Fruit fly (Drosophila melanogaster): ENCODE results near the gene Grx1.

Grx1 gene

DNA sequence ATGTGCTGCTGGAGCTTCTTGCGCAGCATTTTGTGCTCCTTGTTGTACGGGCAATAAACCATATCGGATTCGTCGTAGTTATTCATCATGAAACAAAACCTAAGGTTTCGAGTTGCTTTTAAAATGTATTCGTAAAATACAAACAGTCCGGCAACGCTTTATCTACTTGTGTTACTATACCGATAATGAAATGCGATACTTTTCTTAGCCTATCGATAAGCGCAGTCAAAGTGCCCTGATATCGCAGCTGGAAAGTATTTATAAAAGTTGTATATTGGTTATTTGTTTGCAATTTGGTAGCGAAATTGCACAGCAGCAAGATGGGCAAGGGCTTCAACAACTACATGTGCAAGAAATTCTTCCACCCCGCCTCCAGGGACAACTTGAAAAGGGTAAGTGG lies 32.4 kb downstream of the Grx1 start, which contains the start of the genes arx and CG6843 (continued):
- TF ChIP-seq CG12155 (GFP tag; optimal IDR thresholded peaks at IDR 0.05) = no peak
- TF ChIP-seq CG9727 (GFP tag; optimal IDR thresholded peaks at IDR 0.05) = no peak
- peak; percentile 9 for TF ChIP-seq CG10979 (tag; optimal IDR thresholded peaks at IDR 0.05)
- no peak for TF ChIP-seq Dad (GFP tag; optimal IDR thresholded peaks at IDR 0.05)
- peak; percentile 84 for TF ChIP-seq sna (GFP tag; IDR thresholded peaks at IDR 0.05; ENCODE audit: partially characterized antibody)
- TF ChIP-seq sc (optimal IDR thresholded peaks at IDR 0.05) = no peak
- TF ChIP-seq sc (GFP tag; optimal IDR thresholded peaks at IDR 0.05) = no peak
- TF ChIP-seq ranshi (GFP tag; IDR thresholded peaks at IDR 0.05) = no peak
- no peak for TF ChIP-seq Dip2 (GFP tag; IDR thresholded peaks at IDR 0.05)
- no peak for TF ChIP-seq Mad (GFP tag; optimal IDR thresholded peaks at IDR 0.05)
- no peak for TF ChIP-seq CG10209 (GFP tag; optimal IDR thresholded peaks at IDR 0.05)
- TF ChIP-seq dmrt99B (tag; optimal IDR thresholded peaks at IDR 0.05) = no peak
- TF ChIP-seq CG10366 (GFP tag; IDR thresholded peaks at IDR 0.05) = no peak
- peak; percentile 66 for TF ChIP-seq Dp (GFP tag; optimal IDR thresholded peaks at IDR 0.05)
- no peak for TF ChIP-seq CG11723 (GFP tag; optimal IDR thresholded peaks at IDR 0.05)
- no peak for TF ChIP-seq zf30C (GFP tag; optimal IDR thresholded peaks at IDR 0.05)
- TF ChIP-seq Fer3 (tag; optimal IDR thresholded peaks at IDR 0.05) = no peak
- no peak for TF ChIP-seq scrt (GFP tag; optimal IDR thresholded peaks at IDR 0.05)
- peak; percentile 40 for TF ChIP-seq Myb (GFP tag; optimal IDR thresholded peaks at IDR 0.05)
- TF ChIP-seq ac (GFP tag; optimal IDR thresholded peaks at IDR 0.05) = no peak
- TF ChIP-seq CG6254 (GFP tag; optimal IDR thresholded peaks at IDR 0.05) = no peak
- TF ChIP-seq CG1647 (GFP tag; optimal IDR thresholded peaks at IDR 0.05) = no peak
- TF ChIP-seq CG14441 (GFP tag; IDR thresholded peaks at IDR 0.05) = no peak
- no peak for TF ChIP-seq Hr3 (GFP tag; optimal IDR thresholded peaks at IDR 0.05)
- no peak for TF ChIP-seq CG3838 (GFP tag; optimal IDR thresholded peaks at IDR 0.05)
- no peak for TF ChIP-seq crol (GFP tag; IDR thresholded peaks at IDR 0.05)
- no peak for TF ChIP-seq ham (GFP tag; IDR thresholded peaks at IDR 0.05)
- no peak for TF ChIP-seq Atf-2 (GFP tag; optimal IDR thresholded peaks at IDR 0.05)
- TF ChIP-seq CG16815 (GFP tag; optimal IDR thresholded peaks at IDR 0.05) = no peak
- TF ChIP-seq eve (GFP tag; optimal IDR thresholded peaks at IDR 0.05) = no peak
- peak; percentile 56 for TF ChIP-seq B-H2 (GFP tag; optimal IDR thresholded peaks at IDR 0.05)
- TF ChIP-seq sqz (GFP tag; optimal IDR thresholded peaks at IDR 0.05) = no peak
- peak; percentile 89 for TF ChIP-seq inv (GFP tag; IDR thresholded peaks at IDR 0.05; ENCODE audit: partially characterized antibody)
- TF ChIP-seq PHDP (tag; optimal IDR thresholded peaks at IDR 0.05) = no peak
- peak; percentile 28 for TF ChIP-seq gfzf (GFP tag; optimal IDR thresholded peaks at IDR 0.05)
- no peak for TF ChIP-seq Gsc (GFP tag; IDR thresholded peaks at IDR 0.05)
- no peak for TF ChIP-seq CG3407 (GFP tag; optimal IDR thresholded peaks at IDR 0.05)
- TF ChIP-seq en (GFP tag; optimal IDR thresholded peaks at IDR 0.05) = no peak
- no peak for TF ChIP-seq CG33557 (GFP tag; optimal IDR thresholded peaks at IDR 0.05)
- TF ChIP-seq CG13424 (tag; optimal IDR thresholded peaks at IDR 0.05) = no peak
- TF ChIP-seq caup (GFP tag; optimal IDR thresholded peaks at IDR 0.05; ENCODE audit: severe bottlenecking) = no peak
- TF ChIP-seq CG1024 (GFP tag; IDR thresholded peaks at IDR 0.05) = no peak
- no peak for TF ChIP-seq CG1602 (GFP tag; optimal IDR thresholded peaks at IDR 0.05)
- no peak for TF ChIP-seq slp2 (GFP tag; optimal IDR thresholded peaks at IDR 0.05)
- TF ChIP-seq CG9817 (tag; optimal IDR thresholded peaks at IDR 0.05) = no peak
- no peak for TF ChIP-seq CG17912 (GFP tag; optimal IDR thresholded peaks at IDR 0.05)
- TF ChIP-seq luna (GFP tag; optimal IDR thresholded peaks at IDR 0.05) = no peak
- TF ChIP-seq odd (GFP tag; optimal IDR thresholded peaks at IDR 0.05) = no peak
- TF ChIP-seq gcm2 (GFP tag; optimal IDR thresholded peaks at IDR 0.05) = no peak
- no peak for TF ChIP-seq CG8944 (GFP tag; optimal IDR thresholded peaks at IDR 0.05)
- no peak for TF ChIP-seq tx (GFP tag; optimal IDR thresholded peaks at IDR 0.05)
- no peak for TF ChIP-seq CG5180 (GFP tag; optimal IDR thresholded peaks at IDR 0.05)
